Worm (Caenorhabditis elegans): ENCODE data around the gene F56C3.1.

DNA sequence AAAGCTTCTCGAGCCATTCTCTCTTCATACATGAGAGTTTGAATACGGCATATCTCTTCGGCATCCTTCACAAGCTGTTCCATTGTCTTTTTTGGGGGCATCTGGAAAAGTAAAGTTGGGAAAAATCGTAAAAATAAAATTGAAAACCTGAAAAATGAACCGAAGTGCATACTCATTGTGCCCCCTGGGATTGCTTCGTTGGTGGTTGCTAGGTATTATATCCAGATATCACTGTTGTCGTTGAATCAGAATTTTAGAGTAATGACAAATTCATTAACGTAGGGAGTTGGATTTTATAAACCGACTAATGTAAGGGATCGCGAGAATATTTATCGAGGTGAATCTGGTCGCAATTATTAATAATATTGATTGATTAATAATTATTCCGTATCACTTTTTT lies 5.6 kb upstream of the F56C3.1 start, which contains the start of gene F56C3.10:
- TF ChIP-seq snpc-4 (tag; optimal IDR thresholded peaks at IDR 0.05) = no peak
- TF ChIP-seq fos-1 (tag; optimal IDR thresholded peaks at IDR 0.05) = no peak
- TF ChIP-seq unc-62 (GFP tag; optimal IDR thresholded peaks at IDR 0.05) = no peak
